Worm (Caenorhabditis elegans) whole organism, young adult: ENCODE data around the gene czw-1.

Experiments
- hrde-1 ChIP-seq: sonication (generic microtip); optimal IDR thresholded peaks from 2 replicates; lab custom pipeline; 2016; ENCODE audit warnings: missing genetic modification characterization, mild to moderate bottlenecking, missing compliant biosample characterization, moderate library complexity, missing genotype, missing genetic modification reagents, borderline replicate concordance
- unc-62 ChIP-seq: fragments of 150-350 bp; optimal IDR thresholded peaks from 2 replicates; lab custom pipeline; 2014; ENCODE audit warnings: missing biosample characterization, missing genetic modification reagents, missing genetic modification characterization

ce11 chrIV:7967006-7967405 is 20.4 kb upstream of the czw-1 start, which contains the start of gene F57H12.5:
- TF ChIP-seq unc-62 (GFP tag; lab: Kevin White, UChicago) (no peak), hrde-1 (tag; lab: Kevin White, UChicago) (no peak)
